Fruit fly (Drosophila melanogaster) whole organism, adult: ENCODE data around the gene osy.

Source experiments
- CG11617 ChIP-seq: fragments of 200-800 bp; sonication (Bioruptor generic); optimal IDR thresholded peaks from 2 replicates; lab custom pipeline; 2017; ENCODE audit warnings: mild to moderate bottlenecking, missing biosample characterization, missing genetic modification reagents, missing genetic modification characterization
- CG12768 ChIP-seq: fragments of 200-800 bp; sonication (Bioruptor generic); optimal IDR thresholded peaks from 2 replicates; lab custom pipeline; 2017; ENCODE audit warnings: missing biosample characterization, missing genetic modification characterization, mild to moderate bottlenecking, moderate library complexity, missing genetic modification reagents
- CG14711 ChIP-seq: fragments of 200-800 bp; sonication (Bioruptor generic); optimal IDR thresholded peaks from 2 replicates; lab custom pipeline; 2018; ENCODE audit warnings: missing biosample characterization, mild to moderate bottlenecking, missing genetic modification characterization, moderate library complexity
- CG33017 ChIP-seq: fragments of 200-800 bp; sonication (Bioruptor generic); optimal IDR thresholded peaks from 2 replicates; lab custom pipeline; 2018; ENCODE audit warnings: missing biosample characterization, mild to moderate bottlenecking, missing genetic modification characterization, moderate library complexity
- Hr96 ChIP-seq: fragments of 200-800 bp; sonication (Bioruptor generic); optimal IDR thresholded peaks from 2 replicates; lab custom pipeline; 2016; ENCODE audit warnings: missing biosample characterization, missing genetic modification characterization
- Mnt ChIP-seq: fragments of 200-800 bp; sonication (Bioruptor generic); optimal IDR thresholded peaks from 2 replicates; lab custom pipeline; 2016; ENCODE audit warnings: missing biosample characterization, mild to moderate bottlenecking, missing genetic modification characterization
- bab1 ChIP-seq: fragments of 200-800 bp; sonication (Bioruptor generic); optimal IDR thresholded peaks from 3 replicates; lab custom pipeline; 2019; ENCODE audit warnings: missing biosample characterization, mild to moderate bottlenecking, missing genetic modification characterization, moderate library complexity
- cic ChIP-seq: fragments of 200-800 bp; sonication (Bioruptor generic); optimal IDR thresholded peaks from 2 replicates; lab custom pipeline; 2017; ENCODE audit warnings: missing biosample characterization, mild to moderate bottlenecking, missing genetic modification characterization, moderate library complexity
- cnc ChIP-seq, 2 experiments: fragments of >200 bp; optimal IDR thresholded peaks; 2 replicates each; lab custom pipeline; 2017
- kay ChIP-seq: fragments of 200-800 bp; sonication (Bioruptor generic); peaks from one replicate; lab custom pipeline; 2016; ENCODE audit warnings: missing biosample characterization, missing genetic modification characterization, borderline replicate concordance
- ovo ChIP-seq: fragments of 200-800 bp; sonication (Bioruptor generic); optimal IDR thresholded peaks from 2 replicates; lab custom pipeline; 2016; ENCODE audit warnings: missing biosample characterization, missing genetic modification characterization
- pad ChIP-seq: fragments of 200-800 bp; sonication (Bioruptor generic); optimal IDR thresholded peaks from 3 replicates; lab custom pipeline; 2017; ENCODE audit warnings: missing biosample characterization, missing genetic modification characterization, mild to moderate bottlenecking, moderate library complexity, missing genetic modification reagents

DNA sequence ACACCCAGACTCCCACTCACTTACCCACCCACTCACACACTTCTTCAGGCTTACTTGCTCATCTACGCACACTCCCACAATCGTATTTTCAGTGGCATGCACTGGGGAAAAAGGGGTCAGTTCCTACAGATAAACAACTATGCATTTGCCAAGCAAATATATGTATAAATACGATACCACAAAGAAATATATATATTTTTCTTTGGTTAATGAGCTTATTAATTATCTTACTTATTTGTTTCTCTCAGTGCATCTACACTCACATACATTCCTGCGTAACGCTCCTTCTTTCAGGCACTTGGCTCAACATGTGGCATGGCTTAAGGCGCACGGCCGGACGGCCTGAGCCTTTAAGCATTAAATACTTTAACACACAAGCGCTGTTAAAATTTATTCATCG is 37.8 kb upstream of the osy start:
- TF ChIP-seq CG14711 (tag; lab: Kevin White, UChicago) (no peak), CG11617 (GFP tag; lab: Kevin White, UChicago) (no peak), pad (no peak), CG33017 (no peak), kay (no peak), Hr96 (GFP tag; lab: Kevin White, UChicago) (no peak), Mnt (GFP tag; lab: Kevin White, UChicago) (no peak), cnc (optimal IDR thresholded peaks at IDR 0.05; lab: Kevin White, UChicago) (no peak), CG12768 (no peak), cic (GFP tag; lab: Kevin White, UChicago) (no peak), bab1 (GFP tag; lab: Kevin White, UChicago) (no peak), ovo (GFP tag; lab: Kevin White, UChicago) (no peak)
